Worm (Caenorhabditis elegans): Measurements from ENCODE around the gene ZK994.6.
"Not testable (repeated sequence)": the region's sequence is repeated elsewhere in the genome, so short reads cannot be mapped to it uniquely, and the experiment has no call there.

Gene ZK994.6

ce11 chrV:8507324-8507723 is at the start of gene ZK994.6:
TSS of gene ZK994.6 (minus strand) at chrV:8507424.
- no peak for TF ChIP-seq unc-62 (GFP tag; optimal IDR thresholded peaks at IDR 0.05)

ce11 chrV:8555955-8556354 is 48.7 kb upstream of the ZK994.6 start:
- no peak for TF ChIP-seq unc-62 (GFP tag; optimal IDR thresholded peaks at IDR 0.05)

ce11 chrV:8552460-8552859 is 45.2 kb upstream of the ZK994.6 start, which contains the start of gene acr-15:
TSS of gene acr-15 (plus strand) at chrV:8552695.
- no peak for TF ChIP-seq unc-62 (GFP tag; optimal IDR thresholded peaks at IDR 0.05)

ce11 chrV:8548989-8549388 is 41.8 kb upstream of the ZK994.6 start, which contains the start of gene stdh-4:
TSS of gene stdh-4 (plus strand) at chrV:8549289.
- TF ChIP-seq unc-62 (GFP tag; optimal IDR thresholded peaks at IDR 0.05): no peak

ce11 chrV:8545531-8546224 is 38.5 kb upstream of the ZK994.6 start, which contains the start of the genes slc-17.8 and asns-1:
TSS of gene slc-17.8 (minus strand) at chrV:8545581.
TSS of gene asns-1 (plus strand) at chrV:8546174.
- no peak for TF ChIP-seq unc-62 (GFP tag; optimal IDR thresholded peaks at IDR 0.05)

- TF ChIP-seq unc-62 (GFP tag; optimal IDR thresholded peaks at IDR 0.05): no peak
Measured at ce11 chrV:8537031-8537430, 29.8 kb upstream of the ZK994.6 start, which contains the start of gene otpl-4. TSS of gene otpl-4 (plus strand) at chrV:8537331.

ce11 chrV:8536213-8536612 is 29.0 kb upstream of the ZK994.6 start, which contains the start of gene his-39:
TSS of gene his-39 (plus strand) at chrV:8536513.
- no peak for TF ChIP-seq unc-62 (GFP tag; optimal IDR thresholded peaks at IDR 0.05)

ce11 chrV:8534534-8535283 is 27.5 kb upstream of the ZK994.6 start, which contains the start of the genes his-6 and his-5:
TSS of gene his-6 (minus strand) at chrV:8534977.
TSS of gene his-5 (plus strand) at chrV:8535214.
- TF ChIP-seq unc-62 (GFP tag; optimal IDR thresholded peaks at IDR 0.05): not testable (repeated sequence)

- no peak for TF ChIP-seq unc-62 (GFP tag; optimal IDR thresholded peaks at IDR 0.05)
Measured at ce11 chrV:8533916-8534315, 26.7 kb upstream of the ZK994.6 start.

- not testable (repeated sequence) for TF ChIP-seq unc-62 (GFP tag; optimal IDR thresholded peaks at IDR 0.05)
Measured at ce11 chrV:8533067-8533466, 25.8 kb upstream of the ZK994.6 start, which contains the start of the genes his-8 and his-7. TSS of gene his-8 (minus strand) at chrV:8533086. TSS of gene his-7 (plus strand) at chrV:8533379.

- no peak for TF ChIP-seq unc-62 (GFP tag; optimal IDR thresholded peaks at IDR 0.05)
Measured at ce11 chrV:8529219-8529618, 22.0 kb upstream of the ZK994.6 start, which contains the start of gene otpl-5. TSS of gene otpl-5 (plus strand) at chrV:8529519.

ce11 chrV:8525774-8526173 is 18.6 kb upstream of the ZK994.6 start, which contains the start of gene otpl-6:
TSS of gene otpl-6 (plus strand) at chrV:8526074.
- TF ChIP-seq unc-62 (GFP tag; optimal IDR thresholded peaks at IDR 0.05): no peak

- no peak for TF ChIP-seq unc-62 (GFP tag; optimal IDR thresholded peaks at IDR 0.05)
Measured at ce11 chrV:8520846-8521553, 13.8 kb upstream of the ZK994.6 start, which contains the start of the genes F45F2.11 and otpl-7. TSS of gene F45F2.11 (minus strand) at chrV:8520896. TSS of gene otpl-7 (plus strand) at chrV:8521503.

ce11 chrV:8518822-8519392 is 11.7 kb upstream of the ZK994.6 start, which contains the start of gene F45F2.10:
TSS of gene F45F2.10 (minus strand) at chrV:8518872.
- no peak for TF ChIP-seq unc-62 (GFP tag; optimal IDR thresholded peaks at IDR 0.05)

ce11 chrV:8518283-8518682 is 11.1 kb upstream of the ZK994.6 start:
- no peak for TF ChIP-seq unc-62 (GFP tag; optimal IDR thresholded peaks at IDR 0.05)

All from whole organism, dauer.